Worm (Caenorhabditis elegans) whole organism, young adult: Measurements from ENCODE around the gene zip-10.
A peak's percentile ranks its signal among the peaks of the same experiment; 100 is the strongest.

Source experiments
- B0261.1 ChIP-seq: sonication (generic microtip); optimal IDR thresholded peaks from 2 replicates; lab custom pipeline; 2016; ENCODE audit warnings: mild to moderate bottlenecking, missing genetic modification characterization, moderate library complexity, missing compliant biosample characterization
- B0336.3 ChIP-seq: fragments of 200-800 bp; sonication (Bioruptor generic); IDR thresholded peaks from 2 replicates; pipeline ENCODE4 v1.3.6; 2022; ENCODE audit warnings: missing genetic modification characterization, missing compliant biosample characterization
- D2030.7 ChIP-seq: fragments of 200-800 bp; sonication (Bioruptor generic); IDR thresholded peaks from 2 replicates; pipeline ENCODE4 v1.3.6; 2022; ENCODE audit warnings: missing genetic modification reagents, missing genetic modification characterization, missing compliant biosample characterization
- F22D6.2 ChIP-seq: sonication (generic microtip); optimal IDR thresholded peaks from 2 replicates; lab custom pipeline; 2016; ENCODE audit warnings: mild to moderate bottlenecking, missing genetic modification characterization, missing compliant biosample characterization
- F39B2.1 ChIP-seq: fragments of 200-800 bp; sonication (Bioruptor generic); IDR thresholded peaks from 2 replicates; pipeline ENCODE4 v1.3.6; 2022; ENCODE audit warnings: missing genetic modification reagents, missing genetic modification characterization, missing compliant biosample characterization
- F49E8.2 ChIP-seq: sonication (generic microtip); optimal IDR thresholded peaks from 3 replicates; lab custom pipeline; 2017; ENCODE audit warnings: missing genetic modification characterization, mild to moderate bottlenecking, missing compliant biosample characterization, antibody characterized with exemption, moderate library complexity; ENCODE audit not compliant: insufficient read depth
- K12H6.12 ChIP-seq: fragments of 200-800 bp; sonication (Bioruptor generic); optimal IDR thresholded peaks from 2 replicates; lab custom pipeline; 2018; ENCODE audit warnings: mild to moderate bottlenecking, missing genetic modification characterization, missing compliant biosample characterization
- T07F8.4 ChIP-seq: sonication (generic microtip); optimal IDR thresholded peaks from 2 replicates; lab custom pipeline; 2016; ENCODE audit warnings: mild to moderate bottlenecking, missing genetic modification characterization, moderate library complexity, missing compliant biosample characterization
- T26A5.8 ChIP-seq: sonication (generic microtip); optimal IDR thresholded peaks from 2 replicates; lab custom pipeline; 2016; ENCODE audit warnings: missing genetic modification characterization, missing compliant biosample characterization
- Y79H2A.3 ChIP-seq: fragments of 200-800 bp; sonication (Bioruptor generic); conservative IDR thresholded peaks from 2 replicates; pipeline ENCODE4 v1.3.6; 2022; ENCODE audit warnings: missing genetic modification reagents, missing genetic modification characterization, missing compliant biosample characterization
- ZK185.1 ChIP-seq: sonication (generic microtip); optimal IDR thresholded peaks from 2 replicates; lab custom pipeline; 2016; ENCODE audit warnings: mild to moderate bottlenecking, missing genetic modification characterization, missing compliant biosample characterization; ENCODE audit not compliant: poor library complexity, severe bottlenecking
- ama-1 ChIP-seq, 3 experiments: fragments of 150-350 bp in 1 of 3; sonication (generic microtip) in 2 of 3; optimal IDR thresholded peaks; 2 replicates each; lab custom pipeline; 2014 to 2018; ENCODE audit warnings: missing biosample characterization in 2 of 3, missing genetic modification characterization in 2 of 3, missing genetic modification reagents in 2 of 3
- atf-7 ChIP-seq: sonication (generic microtip); optimal IDR thresholded peaks from 2 replicates; lab custom pipeline; 2017; ENCODE audit warnings: mild to moderate bottlenecking, missing genetic modification characterization, missing compliant biosample characterization
- athp-1 ChIP-seq: sonication (generic microtip); optimal IDR thresholded peaks from 2 replicates; lab custom pipeline; 2017; ENCODE audit warnings: mild to moderate bottlenecking, missing genetic modification characterization, missing compliant biosample characterization
- attf-3 ChIP-seq: fragments of 200-800 bp; sonication (Bioruptor generic); conservative IDR thresholded peaks from 2 replicates; pipeline ENCODE4 v1.3.6; 2022; ENCODE audit warnings: missing genetic modification reagents, missing genetic modification characterization, missing compliant biosample characterization
- attf-6 ChIP-seq: fragments of 200-800 bp; sonication (Bioruptor generic); IDR thresholded peaks from 2 replicates; pipeline ENCODE4 v1.3.6; 2022; ENCODE audit warnings: missing genetic modification reagents, missing genetic modification characterization, missing compliant biosample characterization
- ccch-3 ChIP-seq: fragments of 200-800 bp; sonication (Bioruptor generic); optimal IDR thresholded peaks from 2 replicates; lab custom pipeline; 2018; ENCODE audit warnings: mild to moderate bottlenecking, missing genetic modification characterization, missing compliant biosample characterization
- ceh-100 ChIP-seq: fragments of 200-800 bp; sonication (Bioruptor generic); IDR thresholded peaks from 2 replicates; pipeline ENCODE4 v1.3.6; 2022; ENCODE audit warnings: missing genetic modification reagents, missing genetic modification characterization, missing compliant biosample characterization
- ceh-27 ChIP-seq: fragments of 200-800 bp; sonication (Bioruptor generic); optimal IDR thresholded peaks from 2 replicates; lab custom pipeline; 2018; ENCODE audit warnings: mild to moderate bottlenecking, missing genetic modification characterization, moderate library complexity, missing compliant biosample characterization
- ceh-40 ChIP-seq: fragments of 200-800 bp; sonication (Bioruptor generic); IDR thresholded peaks from 2 replicates; pipeline ENCODE4 v1.3.6; 2022; ENCODE audit warnings: missing genetic modification characterization, missing compliant biosample characterization
- die-1 ChIP-seq: sonication (generic microtip); optimal IDR thresholded peaks from 2 replicates; lab custom pipeline; 2016; ENCODE audit warnings: missing genotype, mild to moderate bottlenecking, missing genetic modification characterization, missing compliant biosample characterization
- dpl-1 ChIP-seq: fragments of 150-350 bp; optimal IDR thresholded peaks from 2 replicates; lab custom pipeline; 2014; ENCODE audit warnings: missing biosample characterization, missing genetic modification reagents, missing genetic modification characterization
- egl-44 ChIP-seq: fragments of 200-800 bp; sonication (Bioruptor generic); IDR thresholded peaks from 2 replicates; pipeline ENCODE4 v1.3.6; 2022; ENCODE audit warnings: missing genetic modification reagents, missing genetic modification characterization, missing compliant biosample characterization
- egrh-3 ChIP-seq: fragments of 200-800 bp; sonication (Bioruptor generic); IDR thresholded peaks from 2 replicates; pipeline ENCODE4 v1.3.6; 2022; ENCODE audit warnings: missing genetic modification reagents, missing genetic modification characterization, missing compliant biosample characterization
- him-1 ChIP-seq: sonication (generic microtip); optimal IDR thresholded peaks from 2 replicates; lab custom pipeline; 2016; ENCODE audit warnings: missing genotype, missing genetic modification reagents, missing genetic modification characterization, missing compliant biosample characterization
- hlh-12 ChIP-seq: sonication (generic microtip); optimal IDR thresholded peaks from 2 replicates; lab custom pipeline; 2016; ENCODE audit warnings: missing genetic modification characterization, missing compliant biosample characterization
- hmg-20 ChIP-seq: fragments of 200-800 bp; sonication (Bioruptor generic); IDR thresholded peaks from 2 replicates; pipeline ENCODE4 v1.3.6; 2022; ENCODE audit warnings: missing genetic modification reagents, missing genetic modification characterization, missing compliant biosample characterization
- let-607 ChIP-seq, 2 experiments: fragments of 200-800 bp in 1 of 2; sonication (Bioruptor generic) in 1 of 2; sonication (generic microtip) in 1 of 2; optimal IDR thresholded peaks; 2 replicates each; lab custom pipeline; 2016 to 2018; ENCODE audit warnings: mild to moderate bottlenecking in 2 of 2, missing compliant biosample characterization in 2 of 2, missing genetic modification characterization in 2 of 2, moderate library complexity in 2 of 2, missing genotype in 1 of 2
- lin-26 ChIP-seq: fragments of 200-800 bp; sonication (Bioruptor generic); IDR thresholded peaks from 2 replicates; pipeline ENCODE4 v1.3.6; 2022; ENCODE audit warnings: missing genetic modification reagents, missing genetic modification characterization, missing compliant biosample characterization
- lir-1 ChIP-seq: fragments of 200-800 bp; sonication (Bioruptor generic); conservative IDR thresholded peaks from 2 replicates; pipeline ENCODE4 v1.3.6; 2022; ENCODE audit warnings: missing genetic modification reagents, missing genetic modification characterization, missing compliant biosample characterization
- lsy-27 ChIP-seq: sonication (generic microtip); optimal IDR thresholded peaks from 2 replicates; lab custom pipeline; 2017; ENCODE audit warnings: missing genetic modification characterization, mild to moderate bottlenecking, missing compliant biosample characterization, antibody characterized with exemption, missing genotype, borderline replicate concordance; ENCODE audit not compliant: insufficient read depth
- mcd-1 ChIP-seq: fragments of 200-800 bp; sonication (Bioruptor generic); IDR thresholded peaks from 2 replicates; pipeline ENCODE4 v1.3.6; 2022; ENCODE audit warnings: missing genetic modification reagents, missing genetic modification characterization, missing compliant biosample characterization
- mes-4 ChIP-seq: sonication (generic microtip); optimal IDR thresholded peaks from 2 replicates; lab custom pipeline; 2016; ENCODE audit warnings: missing genotype, missing genetic modification characterization, missing compliant biosample characterization
- nfyb-1 ChIP-seq: fragments of 200-800 bp; sonication (Bioruptor generic); IDR thresholded peaks from 2 replicates; pipeline ENCODE4 v1.3.6; 2022; ENCODE audit warnings: missing genetic modification reagents, missing genetic modification characterization, missing compliant biosample characterization
- nhr-120 ChIP-seq: fragments of 200-800 bp; sonication (Bioruptor generic); IDR thresholded peaks from 2 replicates; pipeline ENCODE4 v1.3.6; 2022; ENCODE audit warnings: missing genetic modification characterization, missing compliant biosample characterization
- nhr-179 ChIP-seq: sonication (generic microtip); optimal IDR thresholded peaks from 2 replicates; lab custom pipeline; 2016; ENCODE audit warnings: mild to moderate bottlenecking, missing genetic modification characterization, missing compliant biosample characterization
- nhr-80 ChIP-seq: sonication (generic microtip); optimal IDR thresholded peaks from 2 replicates; lab custom pipeline; 2016; ENCODE audit warnings: missing genetic modification characterization, missing compliant biosample characterization
- nhr-90 ChIP-seq: sonication (generic microtip); optimal IDR thresholded peaks from 2 replicates; lab custom pipeline; 2016; ENCODE audit warnings: missing genotype, mild to moderate bottlenecking, missing genetic modification characterization, missing compliant biosample characterization
- pha-4 ChIP-seq: fragments of 150-350 bp; sonication (generic microtip); optimal IDR thresholded peaks from 2 replicates; lab custom pipeline; 2014; ENCODE audit warnings: missing biosample characterization, missing genetic modification reagents, missing genetic modification characterization
- rcor-1 ChIP-seq: fragments of 200-800 bp; sonication (Bioruptor generic); IDR thresholded peaks from 2 replicates; pipeline ENCODE4 v1.3.6; 2022; ENCODE audit warnings: missing genetic modification reagents, missing genetic modification characterization, missing compliant biosample characterization
- repo-1 ChIP-seq: sonication (generic microtip); optimal IDR thresholded peaks from 2 replicates; lab custom pipeline; 2017; ENCODE audit warnings: mild to moderate bottlenecking, missing genetic modification characterization, missing compliant biosample characterization
- rpc-1 ChIP-seq, 2 experiments: fragments of 150-350 bp in 1 of 2; sonication (generic microtip) in 1 of 2; optimal IDR thresholded peaks; 2 replicates each; lab custom pipeline; 2014 to 2018; ENCODE audit warnings: missing biosample characterization in 1 of 2, missing genetic modification characterization in 1 of 2, missing genetic modification reagents in 1 of 2, missing genotype in 1 of 2
- sea-2 ChIP-seq: fragments of 200-800 bp; sonication (Bioruptor generic); IDR thresholded peaks from 2 replicates; pipeline ENCODE4 v1.3.6; 2022; ENCODE audit warnings: missing genetic modification characterization, missing compliant biosample characterization
- snpc-1.3 ChIP-seq: sonication (generic microtip); optimal IDR thresholded peaks from 2 replicates; lab custom pipeline; 2017; ENCODE audit warnings: missing genetic modification characterization, mild to moderate bottlenecking, missing compliant biosample characterization, antibody characterized with exemption, moderate library complexity, missing genotype, missing genetic modification reagents; ENCODE audit not compliant: insufficient read depth
- sptf-2 ChIP-seq: fragments of 200-800 bp; sonication (Bioruptor generic); optimal IDR thresholded peaks from 2 replicates; lab custom pipeline; 2018; ENCODE audit warnings: mild to moderate bottlenecking, missing genetic modification characterization, missing compliant biosample characterization
- unc-62 ChIP-seq: fragments of 150-350 bp; optimal IDR thresholded peaks from 2 replicates; lab custom pipeline; 2014; ENCODE audit warnings: missing biosample characterization, missing genetic modification reagents, missing genetic modification characterization
- ztf-26 ChIP-seq: sonication (generic microtip); optimal IDR thresholded peaks from 2 replicates; lab custom pipeline; 2017; ENCODE audit warnings: missing genetic modification characterization, missing compliant biosample characterization
- ztf-28 ChIP-seq: fragments of 200-800 bp; sonication (Bioruptor generic); IDR thresholded peaks from 2 replicates; pipeline ENCODE4 v1.3.6; 2022; ENCODE audit warnings: missing genetic modification reagents, missing genetic modification characterization, missing compliant biosample characterization

Gene zip-10

DNA sequence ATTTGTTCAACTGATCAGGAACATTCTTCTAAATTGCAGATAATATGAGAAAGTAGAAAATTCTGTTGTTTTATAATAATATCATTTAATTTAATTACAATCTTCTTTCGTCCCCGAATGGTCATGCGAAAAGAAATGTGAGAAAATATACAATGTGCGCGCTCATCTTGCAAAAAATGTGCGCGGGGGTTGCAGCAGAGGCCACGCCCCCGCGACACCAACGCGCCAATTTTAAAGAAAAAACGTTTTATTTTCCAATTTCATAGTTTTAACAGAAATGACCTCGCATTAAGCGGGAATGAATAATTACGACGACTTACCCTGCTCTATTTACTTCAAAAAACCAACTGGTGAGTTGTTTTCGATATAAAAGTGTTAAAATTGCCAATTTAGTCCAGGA is 40.1 kb downstream of the zip-10 start, which contains the start of gene sas-5 (continued):
- TF ChIP-seq nfyb-1 (GFP tag; lab: Robert Waterston, UW) (0 out of 2 replicates have a peak, but pooled peaks have one; percentile 31), ztf-28 (GFP tag; lab: Robert Waterston, UW) (no peak), T26A5.8 (no peak), F39B2.1 (GFP tag; lab: Robert Waterston, UW) (no peak), attf-6 (0 out of 2 replicates have a peak, but pooled peaks have one; percentile 10), unc-62 (GFP tag; lab: Kevin White, UChicago) (no peak), rcor-1 (GFP tag; lab: Robert Waterston, UW) (peak; percentile 77), B0336.3 (GFP tag; lab: Robert Waterston, UW) (peak; percentile 82), repo-1 (tag; lab: Kevin White, UChicago) (no peak), nhr-120 (no peak), rpc-1 (optimal IDR thresholded peaks at IDR 0.05; lab: Kevin White, UChicago) (peak; percentile 40), rpc-1 (tag; optimal IDR thresholded peaks at IDR 0.05; lab: Kevin White, UChicago) (no peak), F22D6.2 (no peak), D2030.7 (GFP tag; lab: Robert Waterston, UW) (peak; percentile 75), atf-7 (tag; lab: Kevin White, UChicago) (peak; percentile 10), hmg-20 (GFP tag; lab: Robert Waterston, UW) (no peak), ama-1 (optimal IDR thresholded peaks at IDR 0.05; lab: Kevin White, UChicago) (no peak), ama-1 (GFP tag; optimal IDR thresholded peaks at IDR 0.05; lab: Kevin White, UChicago) (no peak), lin-26 (GFP tag; lab: Robert Waterston, UW) (peak; percentile 35; the same call in 1 of the 2 replicates), T07F8.4 (peak; percentile 18), nhr-179 (tag; lab: Kevin White, UChicago) (no peak), Y79H2A.3 (GFP tag; lab: Robert Waterston, UW) (no peak), lsy-27 (tag; lab: Kevin White, UChicago) (no peak), sptf-2 (GFP tag; lab: Kevin White, UChicago) (no peak), die-1 (tag; lab: Kevin White, UChicago) (peak; percentile 14), nhr-90 (tag; lab: Kevin White, UChicago) (peak; percentile 9), hlh-12 (tag; lab: Kevin White, UChicago) (no peak), ceh-27 (GFP tag; lab: Kevin White, UChicago) (peak; percentile 57), egrh-3 (peak; percentile 27; the same call in 1 of the 2 replicates), mcd-1 (GFP tag; lab: Robert Waterston, UW) (peak; percentile 76), sea-2 (GFP tag; lab: Robert Waterston, UW) (no peak), let-607 (tag; optimal IDR thresholded peaks at IDR 0.05; lab: Kevin White, UChicago) (peak in 1 of 2 experiments; percentile 22), him-1 (tag; lab: Kevin White, UChicago) (peak; percentile 78), egl-44 (no peak), attf-3 (GFP tag; lab: Robert Waterston, UW) (0 out of 2 replicates have a peak, but pooled peaks have one; percentile 15), snpc-1.3 (tag; lab: Kevin White, UChicago) (no peak), mes-4 (no peak), nhr-80 (tag; lab: Kevin White, UChicago) (peak; percentile 29), B0261.1 (tag; lab: Kevin White, UChicago) (no peak), ceh-100 (GFP tag; lab: Robert Waterston, UW) (peak; percentile 82), lir-1 (GFP tag; lab: Robert Waterston, UW) (no peak; the same call in 1 of the 2 replicates), K12H6.12 (tag; lab: Kevin White, UChicago) (peak; percentile 18), ZK185.1 (tag; lab: Kevin White, UChicago) (peak; percentile 73), pha-4 (tag; lab: Kevin White, UChicago) (no peak), dpl-1 (GFP tag; lab: Kevin White, UChicago) (peak; percentile 77), F49E8.2 (tag; lab: Kevin White, UChicago) (no peak), ccch-3 (GFP tag; lab: Kevin White, UChicago) (no peak), ztf-26 (no peak), athp-1 (tag; lab: Kevin White, UChicago) (peak; percentile 58), ceh-40 (no peak)
